Worm (Caenorhabditis elegans) whole organism, mixed stage, embryonic: ENCODE measurements around the gene T10D4.1.

Experiments used
- blmp-1 ChIP-seq: fragments of 150-350 bp; optimal IDR thresholded peaks from 2 replicates; lab custom pipeline; 2014; ENCODE audit warnings: missing biosample characterization, missing genetic modification characterization
- ces-1 ChIP-seq: fragments of 150-350 bp; optimal IDR thresholded peaks from 2 replicates; lab custom pipeline; 2014; ENCODE audit warnings: missing biosample characterization, missing genetic modification reagents, missing genetic modification characterization
- elt-3 ChIP-seq: fragments of 150-350 bp; optimal IDR thresholded peaks from 2 replicates; lab custom pipeline; 2014; ENCODE audit warnings: missing biosample characterization, missing genetic modification characterization
- flh-1 ChIP-seq: fragments of 200-800 bp; sonication (Bioruptor generic); optimal IDR thresholded peaks from 2 replicates; lab custom pipeline; 2018; ENCODE audit warnings: mild to moderate bottlenecking, missing genetic modification characterization, moderate library complexity, missing compliant biosample characterization
- mab-5 ChIP-seq: fragments of 150-350 bp; optimal IDR thresholded peaks from 2 replicates; lab custom pipeline; 2014; ENCODE audit warnings: missing biosample characterization, missing genetic modification characterization
- nhr-12 ChIP-seq: fragments of 150-350 bp; optimal IDR thresholded peaks from 2 replicates; lab custom pipeline; 2014; ENCODE audit warnings: missing biosample characterization, missing genetic modification characterization
- pha-4 ChIP-seq: fragments of 150-350 bp; optimal IDR thresholded peaks from 2 replicates; lab custom pipeline; 2018; ENCODE audit warnings: missing biosample characterization, missing genetic modification reagents, missing genetic modification characterization
- zip-8 ChIP-seq: fragments of 150-350 bp; optimal IDR thresholded peaks from 2 replicates; lab custom pipeline; 2014; ENCODE audit warnings: missing biosample characterization, missing genetic modification characterization

Gene T10D4.1

DNA sequence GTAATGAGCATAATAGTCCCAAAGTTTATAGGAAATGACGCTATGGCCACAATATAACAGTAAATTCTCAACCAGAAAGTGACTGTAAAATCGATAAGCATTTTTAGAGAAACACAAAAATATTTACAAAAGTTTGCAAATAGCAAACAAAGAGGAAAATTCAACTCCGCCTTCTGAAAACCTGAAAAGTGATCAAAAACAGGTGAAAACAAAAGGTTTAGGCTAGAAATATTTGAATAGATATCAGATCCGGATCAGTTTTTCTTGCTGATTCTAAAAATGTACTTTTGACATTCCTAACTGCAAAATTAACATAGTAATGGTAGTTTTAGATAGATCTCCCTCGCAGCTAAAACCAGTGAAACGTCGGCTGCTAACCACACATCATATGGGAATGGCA, 49.1 kb downstream of the T10D4.1 start, which contains the start of gene sri-51:
Gene sri-51 (minus strand): TSS at position 101 of the 400 bp plus-strand sequence.
- no peak for TF ChIP-seq elt-3 (tag; lab: Kevin White, UChicago)
- TF ChIP-seq flh-1: no peak
- no peak for TF ChIP-seq nhr-12 (tag; lab: Kevin White, UChicago)
- no peak for TF ChIP-seq zip-8 (tag; lab: Kevin White, UChicago)
- TF ChIP-seq blmp-1 (tag; lab: Kevin White, UChicago): no peak
- no peak for TF ChIP-seq mab-5
- no peak for TF ChIP-seq ces-1
- no peak for TF ChIP-seq pha-4 (tag; lab: Kevin White, UChicago)
- TF ChIP-seq, all 35 proteins: peak for 0
